ENCODE assay signal across 1 fruit fly cellular context in genomic region chr3R:5485295-5485718, dm6.
TF ChIP-seq lines count a peak whose summit lies in the region.

Gene CG31550 (plus strand): TSS chr3R:5485543.

TF ChIP-seq in whole organism, embryonic, 481 proteins besides CTCF, POLR2A, EP300 and RAD21 (continued from another document and continues in another):
- TF ChIP-seq Dad (GFP tag; optimal IDR thresholded peaks at IDR 0.05; lab: Kevin White, UChicago) (peak; percentile 54), wek (GFP tag; optimal IDR thresholded peaks at IDR 0.05; lab: Kevin White, UChicago) (peak; percentile 6), CG12391 (tag; optimal IDR thresholded peaks at IDR 0.05; lab: Kevin White, UChicago) (peak; percentile 82), fu2 (GFP tag; optimal IDR thresholded peaks at IDR 0.05; lab: Kevin White, UChicago) (peak; percentile 48), ind (GFP tag; optimal IDR thresholded peaks at IDR 0.05; lab: Kevin White, UChicago) (peak; percentile 78), tio (GFP tag; optimal IDR thresholded peaks at IDR 0.05; lab: Kevin White, UChicago) (no peak), Lhr (GFP tag; optimal IDR thresholded peaks at IDR 0.05; lab: Kevin White, UChicago) (peak; percentile 43), CG1529 (GFP tag; optimal IDR thresholded peaks at IDR 0.05; lab: Kevin White, UChicago) (no peak), luna (GFP tag; optimal IDR thresholded peaks at IDR 0.05; lab: Kevin White, UChicago) (no peak), Fer3 (tag; optimal IDR thresholded peaks at IDR 0.05; lab: Kevin White, UChicago) (peak; percentile 74), CG17359 (tag; optimal IDR thresholded peaks at IDR 0.05; lab: Kevin White, UChicago) (peak; percentile 72), CG2678 (tag; optimal IDR thresholded peaks at IDR 0.05; lab: Kevin White, UChicago) (peak; percentile 82), slp2 (GFP tag; optimal IDR thresholded peaks at IDR 0.05; lab: Kevin White, UChicago) (peak; percentile 20), lmd (GFP tag; IDR thresholded peaks at IDR 0.05; lab: Robert Waterston, UW) (peak; percentile 83), Nf-YA (GFP tag; IDR thresholded peaks at IDR 0.05; lab: Robert Waterston, UW) (0 out of 2 replicates have a peak, but pooled peaks have one; percentile 8), fd64A (GFP tag; optimal IDR thresholded peaks at IDR 0.05; lab: Kevin White, UChicago) (no peak), crp (GFP tag; optimal IDR thresholded peaks at IDR 0.05; lab: Kevin White, UChicago) (no peak), ase (GFP tag; IDR thresholded peaks at IDR 0.05; lab: Robert Waterston, UW) (peak; percentile 68), slou (GFP tag; optimal IDR thresholded peaks at IDR 0.05; lab: Kevin White, UChicago) (no peak), knrl (GFP tag; IDR thresholded peaks at IDR 0.05; lab: Robert Waterston, UW; ENCODE audit: partially characterized antibody) (no peak), Gug (GFP tag; IDR thresholded peaks at IDR 0.05; lab: Robert Waterston, UW) (peak; percentile 57; the same call in 3 of the 4 replicates), seq (GFP tag; IDR thresholded peaks at IDR 0.05; lab: Robert Waterston, UW) (peak; percentile 51; the same call in 1 of the 2 replicates), tup (GFP tag; optimal IDR thresholded peaks at IDR 0.05; lab: Kevin White, UChicago) (no peak), CG4328 (GFP tag; optimal IDR thresholded peaks at IDR 0.05; lab: Kevin White, UChicago) (no peak), Hand (GFP tag; optimal IDR thresholded peaks at IDR 0.05; lab: Kevin White, UChicago) (no peak), CG7372 (GFP tag; IDR thresholded peaks at IDR 0.05; lab: Robert Waterston, UW) (0 out of 2 replicates have a peak, but pooled peaks have one; percentile 55), unc-4 (GFP tag; IDR thresholded peaks at IDR 0.05; lab: Robert Waterston, UW; ENCODE audit: partially characterized antibody) (no peak), CG2129 (GFP tag; IDR thresholded peaks at IDR 0.05; lab: Robert Waterston, UW; ENCODE audit: partially characterized antibody) (no peak), CG1647 (GFP tag; optimal IDR thresholded peaks at IDR 0.05; lab: Kevin White, UChicago) (peak; percentile 45), btn (GFP tag; optimal IDR thresholded peaks at IDR 0.05; lab: Kevin White, UChicago) (no peak), CG42726 (GFP tag; IDR thresholded peaks at IDR 0.05; lab: Robert Waterston, UW; ENCODE audit: partially characterized antibody) (no peak), lov (optimal IDR thresholded peaks at IDR 0.05; lab: Kevin White, UChicago) (no peak), lov (GFP tag; IDR thresholded peaks at IDR 0.05; lab: Robert Waterston, UW) (0 out of 3 replicates have a peak, but pooled peaks have one; percentile 20), Atf6 (GFP tag; IDR thresholded peaks at IDR 0.05; lab: Robert Waterston, UW) (peak; percentile 55), CG13287 (GFP tag; IDR thresholded peaks at IDR 0.05; lab: Robert Waterston, UW; ENCODE audit: partially characterized antibody) (peak; percentile 46; the same call in 1 of the 2 replicates), Mad (GFP tag; optimal IDR thresholded peaks at IDR 0.05; lab: Kevin White, UChicago) (peak; percentile 6), so (GFP tag; IDR thresholded peaks at IDR 0.05; lab: Robert Waterston, UW) (no peak), nerfin-2 (GFP tag; IDR thresholded peaks at IDR 0.05; lab: Robert Waterston, UW; ENCODE audit: partially characterized antibody) (no peak), Taf1 (GFP tag; IDR thresholded peaks at IDR 0.05; lab: Robert Waterston, UW) (no peak), onecut (GFP tag; IDR thresholded peaks at IDR 0.05; lab: Robert Waterston, UW) (0 out of 2 replicates have a peak, but pooled peaks have one; percentile 30), CG11723 (GFP tag; optimal IDR thresholded peaks at IDR 0.05; lab: Kevin White, UChicago) (no peak), Dfd (GFP tag; optimal IDR thresholded peaks at IDR 0.05; lab: Kevin White, UChicago) (no peak), CG12236 (GFP tag; optimal IDR thresholded peaks at IDR 0.05; lab: Kevin White, UChicago) (no peak), Pdp1 (GFP tag; optimal IDR thresholded peaks at IDR 0.05; lab: Kevin White, UChicago) (peak; percentile 14 to 87), CG4854 (GFP tag; optimal IDR thresholded peaks at IDR 0.05; lab: Kevin White, UChicago) (no peak), CG7839 (tag; optimal IDR thresholded peaks at IDR 0.05; lab: Kevin White, UChicago) (peak; percentile 79), CG1024 (GFP tag; IDR thresholded peaks at IDR 0.05; lab: Robert Waterston, UW) (peak; percentile 59; the same call in 1 of the 2 replicates), CG5953 (GFP tag; IDR thresholded peaks at IDR 0.05; lab: Robert Waterston, UW) (peak; percentile 31; the same call in 1 of the 2 replicates), CG6765 (GFP tag; optimal IDR thresholded peaks at IDR 0.05; lab: Kevin White, UChicago) (peak; percentile 12), mam (GFP tag; optimal IDR thresholded peaks at IDR 0.05; lab: Kevin White, UChicago) (peak; percentile 69), Spps (tag; optimal IDR thresholded peaks at IDR 0.05; lab: Kevin White, UChicago) (peak; percentile 23), Gsc (GFP tag; IDR thresholded peaks at IDR 0.05; lab: Robert Waterston, UW) (no peak), phol (tag; optimal IDR thresholded peaks at IDR 0.05; lab: Kevin White, UChicago) (peak; percentile 81), CG18619 (GFP tag; optimal IDR thresholded peaks at IDR 0.05; lab: Kevin White, UChicago) (peak; percentile 43), cwo (GFP tag; optimal IDR thresholded peaks at IDR 0.05; lab: Kevin White, UChicago) (peak; percentile 23), sens (GFP tag; lab: Kevin White, UChicago) (peak; percentile 75), ewg (GFP tag; optimal IDR thresholded peaks at IDR 0.05; lab: Kevin White, UChicago) (peak; percentile 42), MTF-1 (GFP tag; optimal IDR thresholded peaks at IDR 0.05; lab: Kevin White, UChicago; ENCODE audit: borderline replicate concordance) (no peak), Hr39 (optimal IDR thresholded peaks at IDR 0.05; lab: Kevin White, UChicago) (no peak), kni (GFP tag; optimal IDR thresholded peaks at IDR 0.05; lab: Kevin White, UChicago) (no peak), zfh2 (GFP tag; optimal IDR thresholded peaks at IDR 0.05; lab: Kevin White, UChicago) (peak; percentile 54), CG17361 (GFP tag; IDR thresholded peaks at IDR 0.05; lab: Robert Waterston, UW) (no peak; the same call in 1 of the 3 replicates), CG2875 (GFP tag; optimal IDR thresholded peaks at IDR 0.05; lab: Kevin White, UChicago) (no peak), CG16815 (GFP tag; optimal IDR thresholded peaks at IDR 0.05; lab: Kevin White, UChicago) (peak; percentile 46), B-H2 (GFP tag; optimal IDR thresholded peaks at IDR 0.05; lab: Kevin White, UChicago) (peak; percentile 44), Camta (GFP tag; optimal IDR thresholded peaks at IDR 0.05; lab: Kevin White, UChicago) (no peak), CG10654 (GFP tag; optimal IDR thresholded peaks at IDR 0.05; lab: Kevin White, UChicago) (peak; percentile 64), Max (GFP tag; optimal IDR thresholded peaks at IDR 0.05; lab: Kevin White, UChicago) (peak; percentile 45), schlank (tag; optimal IDR thresholded peaks at IDR 0.05; lab: Kevin White, UChicago) (no peak), CG15479 (GFP tag; optimal IDR thresholded peaks at IDR 0.05; lab: Kevin White, UChicago) (no peak), pfk (GFP tag; optimal IDR thresholded peaks at IDR 0.05; lab: Kevin White, UChicago) (no peak), E2f2 (GFP tag; IDR thresholded peaks at IDR 0.05; lab: Robert Waterston, UW) (peak; percentile 40; the same call in 1 of the 2 replicates), CG18764 (GFP tag; optimal IDR thresholded peaks at IDR 0.05; lab: Kevin White, UChicago) (peak; percentile 57), Hr78 (GFP tag; optimal IDR thresholded peaks at IDR 0.05; lab: Kevin White, UChicago) (no peak), gsb (GFP tag; IDR thresholded peaks at IDR 0.05; lab: Robert Waterston, UW) (no peak), twi (tag; optimal IDR thresholded peaks at IDR 0.05; lab: Kevin White, UChicago) (peak; percentile 37), CG1233 (GFP tag; optimal IDR thresholded peaks at IDR 0.05; lab: Kevin White, UChicago) (peak; percentile 58), salm (tag; optimal IDR thresholded peaks at IDR 0.05; lab: Kevin White, UChicago) (peak; percentile 11), CG11504 (tag; optimal IDR thresholded peaks at IDR 0.05; lab: Kevin White, UChicago) (no peak), GATAe (GFP tag; conservative IDR thresholded peaks at IDR 0.05; lab: Robert Waterston, UW) (no peak), Kr (GFP tag; optimal IDR thresholded peaks at IDR 0.05; lab: Kevin White, UChicago) (no peak), CG6254 (GFP tag; optimal IDR thresholded peaks at IDR 0.05; lab: Kevin White, UChicago) (no peak), Dip2 (GFP tag; IDR thresholded peaks at IDR 0.05; lab: Robert Waterston, UW) (no peak), bowl (GFP tag; IDR thresholded peaks at IDR 0.05; lab: Robert Waterston, UW) (no peak), CG5180 (GFP tag; optimal IDR thresholded peaks at IDR 0.05; lab: Kevin White, UChicago) (no peak), HLH4C (GFP tag; IDR thresholded peaks at IDR 0.05; lab: Robert Waterston, UW; ENCODE audit: partially characterized antibody) (0 out of 3 replicates have a peak, but pooled peaks have one; percentile 34), CG17186 (GFP tag; optimal IDR thresholded peaks at IDR 0.05; lab: Kevin White, UChicago) (no peak), CG1602 (GFP tag; optimal IDR thresholded peaks at IDR 0.05; lab: Kevin White, UChicago) (peak; percentile 76), emc (GFP tag; optimal IDR thresholded peaks at IDR 0.05; lab: Kevin White, UChicago) (peak; percentile 1), hb (GFP tag; IDR thresholded peaks at IDR 0.05; lab: Robert Waterston, UW; ENCODE audit: partially characterized antibody) (no peak), da (GFP tag; optimal IDR thresholded peaks at IDR 0.05; lab: Kevin White, UChicago) (no peak), her (GFP tag; optimal IDR thresholded peaks at IDR 0.05; lab: Kevin White, UChicago) (no peak), CoRest (tag; optimal IDR thresholded peaks at IDR 0.05; lab: Kevin White, UChicago) (peak; percentile 84), pb (GFP tag; optimal IDR thresholded peaks at IDR 0.05; lab: Kevin White, UChicago) (no peak), gt (GFP tag; IDR thresholded peaks at IDR 0.05; lab: Robert Waterston, UW) (no peak; the same call in 1 of the 2 replicates), CG8359 (GFP tag; optimal IDR thresholded peaks at IDR 0.05; lab: Kevin White, UChicago; ENCODE audit: borderline replicate concordance) (no peak), repo (GFP tag; optimal IDR thresholded peaks at IDR 0.05; lab: Kevin White, UChicago) (no peak), ap (GFP tag; IDR thresholded peaks at IDR 0.05; lab: Robert Waterston, UW) (peak; percentile 68), CG13296 (GFP tag; optimal IDR thresholded peaks at IDR 0.05; lab: Kevin White, UChicago) (peak; percentile 67), dimm (GFP tag; IDR thresholded peaks at IDR 0.05; lab: Robert Waterston, UW) (no peak), klu (GFP tag; IDR thresholded peaks at IDR 0.05; lab: Robert Waterston, UW) (peak; percentile 80), grau (tag; optimal IDR thresholded peaks at IDR 0.05; lab: Kevin White, UChicago) (peak; percentile 78), wor (GFP tag; IDR thresholded peaks at IDR 0.05; lab: Robert Waterston, UW) (peak; percentile 43; the same call in 1 of the 2 replicates), caup (GFP tag; optimal IDR thresholded peaks at IDR 0.05; lab: Kevin White, UChicago; ENCODE audit: severe bottlenecking) (peak; percentile 49), exex (tag; optimal IDR thresholded peaks at IDR 0.05; lab: Kevin White, UChicago) (no peak), CG4424 (GFP tag; optimal IDR thresholded peaks at IDR 0.05; lab: Kevin White, UChicago) (peak; percentile 66), CG3995 (GFP tag; optimal IDR thresholded peaks at IDR 0.05; lab: Kevin White, UChicago) (peak; percentile 14), NC2α (GFP tag; optimal IDR thresholded peaks at IDR 0.05; lab: Kevin White, UChicago) (no peak), sens-2 (GFP tag; IDR thresholded peaks at IDR 0.05; lab: Robert Waterston, UW) (no peak), CG9609 (GFP tag; optimal IDR thresholded peaks at IDR 0.05; lab: Kevin White, UChicago) (peak; percentile 42), br (optimal IDR thresholded peaks at IDR 0.05; lab: Kevin White, UChicago) (no peak), stwl (tag; optimal IDR thresholded peaks at IDR 0.05; lab: Kevin White, UChicago) (peak; percentile 85), pan (optimal IDR thresholded peaks at IDR 0.05; lab: Kevin White, UChicago) (no peak), pan (GFP tag; optimal IDR thresholded peaks at IDR 0.05 in 1 of 2, IDR thresholded peaks at IDR 0.05 in 1 of 2) (peak in 1 of 2 experiments; percentile 77), org-1 (GFP tag; optimal IDR thresholded peaks at IDR 0.05; lab: Kevin White, UChicago) (no peak), Trl (optimal IDR thresholded peaks at IDR 0.05; lab: Kevin White, UChicago) (no peak), Trl (GFP tag; optimal IDR thresholded peaks at IDR 0.05; lab: Kevin White, UChicago) (peak; percentile 23), Usf (GFP tag; optimal IDR thresholded peaks at IDR 0.05; lab: Kevin White, UChicago) (peak; percentile 33), otp (GFP tag; IDR thresholded peaks at IDR 0.05; lab: Robert Waterston, UW) (no peak), sim (GFP tag; IDR thresholded peaks at IDR 0.05; lab: Robert Waterston, UW) (no peak), ftz-f1 (GFP tag; optimal IDR thresholded peaks at IDR 0.05; lab: Kevin White, UChicago) (no peak), CG6175 (GFP tag; IDR thresholded peaks at IDR 0.05; lab: Robert Waterston, UW) (0 out of 3 replicates have a peak, but pooled peaks have one; percentile 59), Myb (GFP tag; optimal IDR thresholded peaks at IDR 0.05; lab: Kevin White, UChicago) (peak; percentile 42), CG17385 (GFP tag; optimal IDR thresholded peaks at IDR 0.05; lab: Kevin White, UChicago) (peak; percentile 65), CG12659 (GFP tag; optimal IDR thresholded peaks at IDR 0.05; lab: Kevin White, UChicago) (peak; percentile 76), MESR4 (GFP tag; optimal IDR thresholded peaks at IDR 0.05; lab: Kevin White, UChicago) (peak; percentile 94), pnt (GFP tag; optimal IDR thresholded peaks at IDR 0.05; lab: Kevin White, UChicago) (peak; percentile 34), CG12744 (GFP tag; optimal IDR thresholded peaks at IDR 0.05; lab: Kevin White, UChicago) (peak; percentile 11), crc (GFP tag; optimal IDR thresholded peaks at IDR 0.05; lab: Kevin White, UChicago) (no peak), grn (GFP tag; optimal IDR thresholded peaks at IDR 0.05; lab: Kevin White, UChicago) (no peak)
